Fruit fly (Drosophila melanogaster) whole organism, prepupa: ENCODE results near the gene CG6294.

Experiments used
- CG11762 ChIP-seq: fragments of 200-800 bp; sonication (Bioruptor generic); optimal IDR thresholded peaks from 3 replicates; lab custom pipeline; 2016; ENCODE audit warnings: missing biosample characterization, missing genetic modification characterization; ENCODE audit not compliant: insufficient read depth
- CG16779 ChIP-seq: fragments of 200-800 bp; sonication (Bioruptor generic); optimal IDR thresholded peaks from 3 replicates; lab custom pipeline; 2017; ENCODE audit warnings: missing biosample characterization, mild to moderate bottlenecking, missing genetic modification characterization
- net ChIP-seq: fragments of 200-800 bp; sonication (Bioruptor generic); optimal IDR thresholded peaks from 3 replicates; lab custom pipeline; 2016; ENCODE audit warnings: missing biosample characterization, missing genetic modification characterization
- ss ChIP-seq, 2 experiments: fragments of 200-800 bp; sonication (Bioruptor generic); optimal IDR thresholded peaks; 2 replicates in 1 of 2; 3 replicates in 1 of 2; lab custom pipeline; 2017 to 2018; ENCODE audit warnings: mild to moderate bottlenecking in 2 of 2, missing biosample characterization in 2 of 2, missing genetic modification characterization in 2 of 2, moderate library complexity in 1 of 2

- TF ChIP-seq net (no peak), CG16779 (tag; lab: Kevin White, UChicago) (no peak), ss (GFP tag; optimal IDR thresholded peaks at IDR 0.05; lab: Kevin White, UChicago) (no peak), CG11762 (GFP tag; lab: Kevin White, UChicago) (no peak)
Measured at dm6 chrX:15502864-15503263, 40.3 kb downstream of the CG6294 start.
